Worm (Caenorhabditis elegans) whole organism, L2 larva: Measurements from ENCODE around the gene F46B6.6.

Source experiments
- C34F6.9 ChIP-seq: fragments of 150-350 bp; optimal IDR thresholded peaks from 2 replicates; lab custom pipeline; 2014; ENCODE audit warnings: missing biosample characterization, missing genetic modification characterization
- F13H6.1 ChIP-seq: sonication (generic microtip); optimal IDR thresholded peaks from 2 replicates; lab custom pipeline; 2016; ENCODE audit warnings: missing genetic modification characterization, missing compliant biosample characterization
- R02D3.7 ChIP-seq: fragments of 150-350 bp; optimal IDR thresholded peaks from 2 replicates; lab custom pipeline; 2014; ENCODE audit warnings: missing biosample characterization, missing genetic modification characterization
- aly-2 ChIP-seq: fragments of 150-350 bp; optimal IDR thresholded peaks from 2 replicates; lab custom pipeline; 2014; ENCODE audit warnings: missing biosample characterization, missing genetic modification characterization
- ama-1 ChIP-seq: fragments of 150-350 bp; optimal IDR thresholded peaks from 2 replicates; lab custom pipeline; 2018; ENCODE audit warnings: inconsistent platforms
- blmp-1 ChIP-seq: sonication (generic microtip); optimal IDR thresholded peaks from 2 replicates; lab custom pipeline; 2017; ENCODE audit warnings: missing genetic modification characterization, mild to moderate bottlenecking, missing compliant biosample characterization, antibody characterized with exemption, moderate library complexity; ENCODE audit not compliant: insufficient read depth
- ceh-16 ChIP-seq: fragments of 150-350 bp; optimal IDR thresholded peaks from 2 replicates; lab custom pipeline; 2014; ENCODE audit warnings: missing biosample characterization, missing genetic modification characterization
- crh-2 ChIP-seq: sonication (generic microtip); optimal IDR thresholded peaks from 2 replicates; lab custom pipeline; 2017; ENCODE audit warnings: missing biosample characterization, missing genetic modification characterization
- dmd-4 ChIP-seq: sonication (generic microtip); optimal IDR thresholded peaks from 2 replicates; lab custom pipeline; 2017; ENCODE audit warnings: missing biosample characterization, missing genetic modification characterization
- egl-27 ChIP-seq: sonication (generic microtip); optimal IDR thresholded peaks from 3 replicates; lab custom pipeline; 2017; ENCODE audit warnings: missing biosample characterization, missing genetic modification reagents, missing genetic modification characterization
- elt-1 ChIP-seq: fragments of 150-350 bp; optimal IDR thresholded peaks from 2 replicates; lab custom pipeline; 2014; ENCODE audit warnings: missing biosample characterization, missing genetic modification characterization
- elt-3 ChIP-seq: sonication (generic microtip); optimal IDR thresholded peaks from 2 replicates; lab custom pipeline; 2017; ENCODE audit warnings: missing biosample characterization, missing genetic modification characterization
- fos-1 ChIP-seq: fragments of 150-350 bp; optimal IDR thresholded peaks from 2 replicates; lab custom pipeline; 2014; ENCODE audit warnings: missing biosample characterization, missing genetic modification characterization
- lin-11 ChIP-seq: fragments of 150-350 bp; sonication (generic microtip); optimal IDR thresholded peaks from 2 replicates; lab custom pipeline; 2014; ENCODE audit warnings: missing biosample characterization, missing genetic modification characterization, inconsistent platforms, mixed read lengths
- lin-13 ChIP-seq: fragments of 150-350 bp; optimal IDR thresholded peaks from 2 replicates; lab custom pipeline; 2014; ENCODE audit warnings: missing biosample characterization, missing genetic modification reagents, missing genetic modification characterization
- lin-39 ChIP-seq: fragments of 150-350 bp; optimal IDR thresholded peaks from 2 replicates; lab custom pipeline; 2014; ENCODE audit warnings: missing biosample characterization, missing genetic modification reagents, missing genetic modification characterization
- lsy-2 ChIP-seq, 2 experiments: fragments of 150-350 bp in 1 of 2; sonication (generic microtip) in 1 of 2; optimal IDR thresholded peaks; 2 replicates each; lab custom pipeline; 2014 to 2017; ENCODE audit warnings: missing biosample characterization in 2 of 2, missing genetic modification characterization in 2 of 2
- mbf-1 ChIP-seq: sonication (generic microtip); optimal IDR thresholded peaks from 2 replicates; lab custom pipeline; 2017; ENCODE audit warnings: missing biosample characterization, missing genetic modification characterization
- mdl-1 ChIP-seq, 2 experiments: fragments of 150-350 bp in 1 of 2; sonication (generic microtip) in 1 of 2; optimal IDR thresholded peaks; 2 replicates each; lab custom pipeline; 2017; ENCODE audit warnings: missing biosample characterization in 2 of 2, missing genetic modification characterization in 2 of 2
- nhr-11 ChIP-seq: fragments of 150-350 bp; optimal IDR thresholded peaks from 2 replicates; lab custom pipeline; 2014; ENCODE audit warnings: missing biosample characterization, missing genetic modification characterization
- nhr-129 ChIP-seq: fragments of 150-350 bp; optimal IDR thresholded peaks from 2 replicates; lab custom pipeline; 2014; ENCODE audit warnings: missing biosample characterization, missing genetic modification characterization
- nhr-21 ChIP-seq: fragments of 150-350 bp; optimal IDR thresholded peaks from 2 replicates; lab custom pipeline; 2014; ENCODE audit warnings: missing biosample characterization, missing genetic modification characterization
- nhr-23 ChIP-seq: fragments of 150-350 bp; optimal IDR thresholded peaks from 2 replicates; lab custom pipeline; 2014; ENCODE audit warnings: missing biosample characterization, missing genetic modification reagents, missing genetic modification characterization
- nhr-6 ChIP-seq: fragments of 150-350 bp; optimal IDR thresholded peaks from 2 replicates; lab custom pipeline; 2014; ENCODE audit warnings: missing biosample characterization, missing genetic modification characterization
- peb-1 ChIP-seq: fragments of 150-350 bp; optimal IDR thresholded peaks from 2 replicates; lab custom pipeline; 2014; ENCODE audit warnings: missing biosample characterization, missing genetic modification characterization
- skn-1 ChIP-seq: sonication (generic microtip); optimal IDR thresholded peaks from 2 replicates; lab custom pipeline; 2017; ENCODE audit warnings: missing biosample characterization, missing genetic modification characterization
- sma-9 ChIP-seq, 2 experiments: fragments of 150-350 bp in 1 of 2; sonication (generic microtip) in 1 of 2; optimal IDR thresholded peaks; 2 replicates each; lab custom pipeline; 2014 to 2016; ENCODE audit warnings: missing genetic modification characterization in 2 of 2, mild to moderate bottlenecking in 1 of 2, missing biosample characterization in 1 of 2, missing compliant biosample characterization in 1 of 2, missing genetic modification reagents in 1 of 2, moderate library complexity in 1 of 2
- unc-55 ChIP-seq: fragments of 150-350 bp; sonication (generic microtip); optimal IDR thresholded peaks from 3 replicates; lab custom pipeline; 2014; ENCODE audit warnings: missing biosample characterization, missing genetic modification reagents, missing genetic modification characterization
- unc-62 ChIP-seq: fragments of 150-350 bp; optimal IDR thresholded peaks from 2 replicates; lab custom pipeline; 2014; ENCODE audit warnings: missing biosample characterization, missing genetic modification reagents, missing genetic modification characterization
- ztf-1 ChIP-seq: fragments of 200-800 bp; sonication (Bioruptor generic); conservative IDR thresholded peaks from 2 replicates; pipeline ENCODE4 v1.3.6; 2022; ENCODE audit warnings: missing genetic modification characterization, missing compliant biosample characterization
- ztf-11 ChIP-seq: sonication (generic microtip); optimal IDR thresholded peaks from 2 replicates; lab custom pipeline; 2017; ENCODE audit warnings: missing biosample characterization, missing genetic modification characterization
- ztf-4 ChIP-seq: fragments of 150-350 bp; optimal IDR thresholded peaks from 2 replicates; lab custom pipeline; 2014; ENCODE audit warnings: missing biosample characterization, missing genetic modification characterization

F46B6.6 gene

ce11 chrV:9799076-9799475 is 12.4 kb upstream of the F46B6.6 start, which contains the start of gene F46B6.13:
Gene F46B6.13 (minus strand): TSS chrV:9799176.
- TF ChIP-seq unc-55 (GFP tag; lab: Kevin White, UChicago), result no peak
- no peak for TF ChIP-seq blmp-1 (tag; lab: Kevin White, UChicago)
- TF ChIP-seq elt-1 (tag; lab: Kevin White, UChicago), result no peak
- TF ChIP-seq nhr-21, result no peak
- no peak for TF ChIP-seq lin-39

DNA sequence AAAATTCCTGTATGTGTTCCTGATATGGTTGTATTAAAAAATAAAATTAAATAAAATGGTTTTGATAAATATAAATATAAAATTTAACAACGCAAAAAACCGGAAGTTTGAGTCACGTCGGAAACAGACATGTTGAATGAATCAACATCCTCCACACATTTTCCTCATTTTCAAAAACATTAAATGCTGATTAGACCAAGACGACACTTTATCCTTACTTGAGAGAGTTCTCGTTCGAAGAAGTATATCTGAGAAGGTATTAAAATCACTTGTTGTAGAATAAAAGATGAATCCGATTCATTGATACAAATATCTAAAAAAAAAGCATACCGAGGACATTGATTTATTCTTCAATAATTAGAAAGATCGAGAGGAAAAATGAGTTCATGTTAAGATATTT is 11.5 kb upstream of the F46B6.6 start:
- TF ChIP-seq lin-13 (GFP tag; lab: Kevin White, UChicago) (no peak), C34F6.9 (no peak), ztf-4 (no peak), ama-1 (lab: Kevin White, UChicago) (no peak), peb-1 (no peak), egl-27 (no peak), lsy-2 (tag; optimal IDR thresholded peaks at IDR 0.05; lab: Kevin White, UChicago) (no peak), dmd-4 (tag; lab: Kevin White, UChicago) (no peak), unc-62 (no peak), skn-1 (no peak), F13H6.1 (tag; lab: Kevin White, UChicago) (no peak)

- TF ChIP-seq ztf-4 (no peak), ztf-1 (GFP tag; lab: Robert Waterston, UW) (no peak), nhr-23 (tag; lab: Kevin White, UChicago) (no peak), mbf-1 (tag; lab: Kevin White, UChicago) (no peak), peb-1 (no peak)
These were observed 9.9 kb upstream of the F46B6.6 start, which contains the start of gene F46B6.9 for ce11 chrV:9796562-9796961. Gene F46B6.9 (plus strand): TSS chrV:9796862.

DNA sequence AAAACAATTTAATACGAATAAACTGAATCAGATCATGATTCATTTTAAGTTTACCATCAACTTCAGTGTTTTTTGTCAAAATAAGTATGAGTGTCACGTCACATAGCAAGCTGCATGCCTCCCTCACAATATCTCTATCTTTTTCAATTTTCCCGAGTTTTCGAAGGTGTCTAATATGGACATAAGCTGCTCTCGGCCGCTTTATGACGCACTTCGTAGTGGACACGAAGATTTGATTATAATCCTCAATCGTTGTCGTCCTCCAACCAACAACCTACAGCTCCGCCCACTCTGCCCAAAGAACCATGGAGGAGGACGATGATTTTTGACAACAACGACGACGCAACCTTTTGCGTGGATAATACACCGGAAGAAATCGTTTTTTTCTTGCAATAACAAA is 9.3 kb upstream of the F46B6.6 start:
- TF ChIP-seq lin-13 (GFP tag; lab: Kevin White, UChicago), result no peak
- TF ChIP-seq lin-11, result peak; percentile 20

- TF ChIP-seq sma-9 (GFP tag; optimal IDR thresholded peaks at IDR 0.05; lab: Kevin White, UChicago) (peak; percentile 9), sma-9 (tag; optimal IDR thresholded peaks at IDR 0.05; lab: Kevin White, UChicago) (no peak), aly-2 (tag; lab: Kevin White, UChicago) (no peak)
These were observed 8.3 kb upstream of the F46B6.6 start for ce11 chrV:9794997-9795396.

ce11 chrV:9791332-9791731 is 4.7 kb upstream of the F46B6.6 start, which contains the start of gene lipl-2:
Gene lipl-2 (plus strand): TSS chrV:9791567.
- TF ChIP-seq nhr-6 (tag; lab: Kevin White, UChicago), result no peak
- TF ChIP-seq crh-2, result peak; percentile 25
- no peak for TF ChIP-seq unc-55 (GFP tag; lab: Kevin White, UChicago)
- TF ChIP-seq lin-11, result no peak
- peak; percentile 26 for TF ChIP-seq fos-1 (tag; lab: Kevin White, UChicago)
- no peak for TF ChIP-seq dmd-4 (tag; lab: Kevin White, UChicago)
- TF ChIP-seq R02D3.7 (tag; lab: Kevin White, UChicago), result no peak
- TF ChIP-seq sma-9 (GFP tag; optimal IDR thresholded peaks at IDR 0.05; lab: Kevin White, UChicago), result peak; percentile 31
- TF ChIP-seq sma-9 (tag; optimal IDR thresholded peaks at IDR 0.05; lab: Kevin White, UChicago), result no peak
- no peak for TF ChIP-seq nhr-129
- no peak for TF ChIP-seq mdl-1 (tag; optimal IDR thresholded peaks at IDR 0.05; lab: Kevin White, UChicago)
- TF ChIP-seq elt-3 (tag; lab: Kevin White, UChicago), result no peak
- TF ChIP-seq ceh-16 (tag; lab: Kevin White, UChicago), result no peak
- TF ChIP-seq ama-1 (lab: Kevin White, UChicago), result no peak
- TF ChIP-seq ztf-11, result no peak
- no peak for TF ChIP-seq nhr-11 (tag; lab: Kevin White, UChicago)
